Worm (Caenorhabditis elegans) whole organism, late embryonic: Measurements from ENCODE around the gene T05B9.2.

Experiments
- C38D4.7 ChIP-seq: fragments of 200-800 bp; sonication (Bioruptor generic); optimal IDR thresholded peaks from 2 replicates; lab custom pipeline; 2018; ENCODE audit warnings: mild to moderate bottlenecking, missing genetic modification characterization, moderate library complexity, missing compliant biosample characterization
- T23F11.4 ChIP-seq: fragments of 200-800 bp; sonication (Bioruptor generic); optimal IDR thresholded peaks from 2 replicates; lab custom pipeline; 2018; ENCODE audit warnings: mild to moderate bottlenecking, missing genetic modification characterization, missing compliant biosample characterization
- Y22D7AL.16 ChIP-seq: sonication (generic microtip); optimal IDR thresholded peaks from 2 replicates; lab custom pipeline; 2016; ENCODE audit warnings: missing genetic modification characterization, missing compliant biosample characterization
- ahr-1 ChIP-seq: sonication (generic microtip); optimal IDR thresholded peaks from 2 replicates; lab custom pipeline; 2016; ENCODE audit warnings: missing genetic modification characterization, missing compliant biosample characterization
- ama-1 ChIP-seq: fragments of 150-350 bp; optimal IDR thresholded peaks from 2 replicates; lab custom pipeline; 2014
- ceh-14 ChIP-seq: sonication (generic microtip); optimal IDR thresholded peaks from 2 replicates; lab custom pipeline; 2016; ENCODE audit warnings: missing genotype, missing genetic modification characterization, missing compliant biosample characterization
- ceh-19 ChIP-seq: fragments of 200-800 bp; sonication (Bioruptor generic); optimal IDR thresholded peaks from 2 replicates; lab custom pipeline; 2018; ENCODE audit warnings: mild to moderate bottlenecking, missing genetic modification characterization, missing compliant biosample characterization
- ceh-2 ChIP-seq: sonication (generic microtip); optimal IDR thresholded peaks from 2 replicates; lab custom pipeline; 2016; ENCODE audit warnings: missing genotype, missing genetic modification characterization, missing compliant biosample characterization
- ceh-24 ChIP-seq: sonication (generic microtip); optimal IDR thresholded peaks from 2 replicates; lab custom pipeline; 2016; ENCODE audit warnings: mild to moderate bottlenecking, missing genetic modification characterization, missing compliant biosample characterization
- ceh-30 ChIP-seq: fragments of 150-350 bp; optimal IDR thresholded peaks from 2 replicates; lab custom pipeline; 2014; ENCODE audit warnings: missing biosample characterization, missing genetic modification characterization
- ceh-45 ChIP-seq: fragments of 200-800 bp; sonication (Bioruptor generic); IDR thresholded peaks from 2 replicates; pipeline ENCODE4 v1.3.6; 2022; ENCODE audit warnings: missing genetic modification reagents, missing genetic modification characterization, missing compliant biosample characterization
- ceh-48 ChIP-seq: sonication (generic microtip); optimal IDR thresholded peaks from 2 replicates; lab custom pipeline; 2016; ENCODE audit warnings: missing genetic modification characterization, inconsistent platforms, missing compliant biosample characterization
- ceh-9 ChIP-seq: sonication (generic microtip); optimal IDR thresholded peaks from 2 replicates; lab custom pipeline; 2016; ENCODE audit warnings: mild to moderate bottlenecking, missing genetic modification characterization, inconsistent platforms, missing compliant biosample characterization
- dmd-4 ChIP-seq: sonication (generic microtip); optimal IDR thresholded peaks from 2 replicates; lab custom pipeline; 2016; ENCODE audit warnings: borderline replicate concordance, missing genetic modification characterization, missing compliant biosample characterization
- dve-1 ChIP-seq: sonication (generic microtip); optimal IDR thresholded peaks from 2 replicates; lab custom pipeline; 2017; ENCODE audit warnings: antibody characterized with exemption, mild to moderate bottlenecking, missing genetic modification characterization, missing compliant biosample characterization
- elt-4 ChIP-seq: sonication (generic microtip); optimal IDR thresholded peaks from 2 replicates; lab custom pipeline; 2016; ENCODE audit warnings: missing genetic modification characterization, missing compliant biosample characterization
- ets-4 ChIP-seq: sonication (generic microtip); optimal IDR thresholded peaks from 2 replicates; lab custom pipeline; 2016; ENCODE audit warnings: missing genetic modification characterization, missing compliant biosample characterization
- eyg-1 ChIP-seq: sonication (generic microtip); optimal IDR thresholded peaks from 2 replicates; lab custom pipeline; 2016; ENCODE audit warnings: missing genotype, missing genetic modification characterization, missing compliant biosample characterization
- fax-1 ChIP-seq: sonication (generic microtip); optimal IDR thresholded peaks from 2 replicates; lab custom pipeline; 2016; ENCODE audit warnings: missing genotype, missing genetic modification characterization, missing compliant biosample characterization
- fkh-10 ChIP-seq: fragments of 150-350 bp; optimal IDR thresholded peaks from 2 replicates; lab custom pipeline; 2014; ENCODE audit warnings: missing biosample characterization, missing genetic modification reagents, missing genetic modification characterization
- hlh-15 ChIP-seq: sonication (generic microtip); optimal IDR thresholded peaks from 2 replicates; lab custom pipeline; 2016; ENCODE audit warnings: missing genetic modification characterization, missing compliant biosample characterization
- hlh-30 ChIP-seq: sonication (generic microtip); optimal IDR thresholded peaks from 2 replicates; lab custom pipeline; 2017; ENCODE audit warnings: antibody characterized with exemption, missing genetic modification characterization, missing compliant biosample characterization; ENCODE audit not compliant: insufficient read depth
- hlh-8 ChIP-seq: sonication (generic microtip); optimal IDR thresholded peaks from 2 replicates; lab custom pipeline; 2016; ENCODE audit warnings: missing genotype, missing genetic modification characterization, missing compliant biosample characterization
- lim-6 ChIP-seq: sonication (generic microtip); optimal IDR thresholded peaks from 2 replicates; lab custom pipeline; 2016; ENCODE audit warnings: missing genetic modification characterization, missing compliant biosample characterization
- mec-3 ChIP-seq: sonication (generic microtip); optimal IDR thresholded peaks from 2 replicates; lab custom pipeline; 2016; ENCODE audit warnings: borderline replicate concordance, missing genetic modification characterization, missing compliant biosample characterization
- nfya-1 ChIP-seq: sonication (generic microtip); optimal IDR thresholded peaks from 2 replicates; lab custom pipeline; 2017; ENCODE audit warnings: missing genetic modification characterization, mild to moderate bottlenecking, missing compliant biosample characterization, antibody characterized with exemption, moderate library complexity
- nhr-232 ChIP-seq: sonication (generic microtip); optimal IDR thresholded peaks from 2 replicates; lab custom pipeline; 2016; ENCODE audit warnings: missing genetic modification characterization, missing compliant biosample characterization
- odd-2 ChIP-seq: sonication (generic microtip); optimal IDR thresholded peaks from 2 replicates; lab custom pipeline; 2017; ENCODE audit warnings: antibody characterized with exemption, mild to moderate bottlenecking, missing genetic modification characterization, missing compliant biosample characterization
- pha-4 ChIP-seq: fragments of 150-350 bp; optimal IDR thresholded peaks from 2 replicates; lab custom pipeline; 2018; ENCODE audit warnings: missing biosample characterization, missing genetic modification reagents, missing genetic modification characterization
- ref-2 ChIP-seq: sonication (generic microtip); optimal IDR thresholded peaks from 2 replicates; lab custom pipeline; 2016; ENCODE audit warnings: missing genetic modification characterization, missing compliant biosample characterization
- sox-2 ChIP-seq: fragments of 200-800 bp; sonication (Bioruptor generic); IDR thresholded peaks from 2 replicates; pipeline ENCODE4 v1.3.6; 2022; ENCODE audit warnings: missing genetic modification reagents, missing genetic modification characterization, missing compliant biosample characterization
- tbx-7 ChIP-seq: sonication (generic microtip); optimal IDR thresholded peaks from 2 replicates; lab custom pipeline; 2016; ENCODE audit warnings: missing genotype, missing genetic modification characterization, missing compliant biosample characterization
- ztf-16 ChIP-seq: sonication (generic microtip); optimal IDR thresholded peaks from 2 replicates; lab custom pipeline; 2017; ENCODE audit warnings: missing genetic modification characterization, missing compliant biosample characterization

Gene T05B9.2

ce11 chrII:11255536-11255935, at the start of gene T05B9.2:
TSS of gene T05B9.2 (plus strand) at chrII:11255836.
- no peak for TF ChIP-seq nhr-232
- TF ChIP-seq hlh-30 (tag; lab: Kevin White, UChicago) = no peak
- no peak for TF ChIP-seq ceh-2 (tag; lab: Kevin White, UChicago)
- no peak for TF ChIP-seq mec-3 (tag; lab: Kevin White, UChicago)
- TF ChIP-seq ceh-45 (GFP tag; lab: Robert Waterston, UW) = no peak
- no peak for TF ChIP-seq C38D4.7
- no peak for TF ChIP-seq ceh-9 (tag; lab: Kevin White, UChicago)
- TF ChIP-seq elt-4 (tag; lab: Kevin White, UChicago) = no peak
- no peak for TF ChIP-seq Y22D7AL.16
- no peak for TF ChIP-seq fax-1
- TF ChIP-seq tbx-7 = no peak
- no peak for TF ChIP-seq fkh-10 (GFP tag; lab: Kevin White, UChicago)
- no peak for TF ChIP-seq ceh-48 (tag; lab: Kevin White, UChicago)
- TF ChIP-seq ceh-30 (tag; lab: Kevin White, UChicago) = no peak
- no peak for TF ChIP-seq ztf-16 (tag; lab: Kevin White, UChicago)
- no peak for TF ChIP-seq ceh-14 (tag; lab: Kevin White, UChicago)

- TF ChIP-seq eyg-1 (tag; lab: Kevin White, UChicago) (no peak), ceh-24 (tag; lab: Kevin White, UChicago) (no peak), tbx-7 (no peak), ets-4 (peak; percentile 19)
These were observed 33.8 kb upstream of the T05B9.2 start, which contains the start of gene plpr-1 for ce11 chrII:11221771-11222355. TSS of gene plpr-1 (plus strand) at chrII:11222305.

ce11 chrII:11224045-11224481, 31.6 kb upstream of the T05B9.2 start:
- peak; percentile 17 for TF ChIP-seq dve-1 (tag; lab: Kevin White, UChicago)
- TF ChIP-seq ceh-24 (tag; lab: Kevin White, UChicago) = no peak
- no peak for TF ChIP-seq tbx-7
- no peak for TF ChIP-seq fkh-10 (GFP tag; lab: Kevin White, UChicago)
- TF ChIP-seq nfya-1 (tag; lab: Kevin White, UChicago) = peak; percentile 50
- no peak for TF ChIP-seq hlh-8 (tag; lab: Kevin White, UChicago)
- TF ChIP-seq ama-1 (lab: Kevin White, UChicago) = peak; percentile 88
- TF ChIP-seq dmd-4 (tag; lab: Kevin White, UChicago) = no peak
- TF ChIP-seq ceh-48 (tag; lab: Kevin White, UChicago) = no peak
- TF ChIP-seq T23F11.4 (GFP tag; lab: Kevin White, UChicago) = no peak

- TF ChIP-seq nfya-1 (tag; lab: Kevin White, UChicago) (no peak), pha-4 (no peak)
These were observed 29.3 kb upstream of the T05B9.2 start, which contains the start of gene T06D8.2 for ce11 chrII:11226379-11226778. TSS of gene T06D8.2 (plus strand) at chrII:11226679.

- TF ChIP-seq tbx-7 (no peak), ceh-19 (GFP tag; lab: Kevin White, UChicago) (no peak), ref-2 (tag; lab: Kevin White, UChicago) (no peak), ahr-1 (tag; lab: Kevin White, UChicago) (no peak), lim-6 (tag; lab: Kevin White, UChicago) (no peak), odd-2 (tag; lab: Kevin White, UChicago) (no peak)
These were observed 20.9 kb upstream of the T05B9.2 start, which contains the start of gene cox-15 for ce11 chrII:11234751-11235150. TSS of gene cox-15 (minus strand) at chrII:11234952.

ce11 chrII:11236274-11236673, 19.4 kb upstream of the T05B9.2 start, which contains the start of gene cchl-1:
TSS of gene cchl-1 (minus strand) at chrII:11236387.
- peak; percentile 7 for TF ChIP-seq nfya-1 (tag; lab: Kevin White, UChicago)
- no peak for TF ChIP-seq C38D4.7
- no peak for TF ChIP-seq sox-2
- TF ChIP-seq hlh-15 (tag; lab: Kevin White, UChicago) = no peak
- TF ChIP-seq hlh-30 (tag; lab: Kevin White, UChicago) = no peak
